Fruit fly (Drosophila melanogaster): ENCODE measurements around the gene Zmynd10.

The Zmynd10 gene

DNA sequence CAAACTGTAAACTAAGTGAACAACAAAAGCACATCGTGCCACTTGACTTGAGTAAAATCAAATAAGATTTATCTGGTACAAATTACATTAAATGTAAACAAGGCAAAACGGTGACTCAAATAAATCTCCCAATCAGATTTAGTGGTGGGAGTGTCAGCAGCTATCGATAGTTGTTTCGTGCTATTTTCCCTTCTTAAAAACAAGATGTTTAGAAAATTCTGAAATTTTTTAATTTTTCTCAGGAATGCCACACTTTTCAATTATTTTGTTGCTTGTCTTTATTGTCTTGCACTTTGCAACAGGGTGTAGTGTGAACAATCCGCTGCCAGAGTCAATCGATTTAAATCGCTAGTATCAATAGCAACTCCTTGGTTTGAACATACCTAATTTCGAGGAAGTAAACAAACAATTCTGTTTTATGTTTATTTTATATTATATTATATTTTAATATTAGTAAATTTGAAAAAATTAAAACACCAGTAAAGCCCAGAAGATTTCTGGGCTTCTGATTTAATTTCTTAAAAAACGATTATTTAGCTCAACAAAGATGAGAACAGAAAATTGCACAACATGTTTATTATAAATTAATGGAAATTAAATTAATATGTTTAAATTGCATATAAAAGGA, 10.9 kb downstream of the Zmynd10 start, which contains the start of gene MICAL-like (continued):
- no peak for TF ChIP-seq hkb (optimal IDR thresholded peaks at IDR 0.05)
- TF ChIP-seq hkb (GFP tag; IDR thresholded peaks at IDR 0.05) = peak; percentile 36; the same call in 1 of the 2 replicates
- TF ChIP-seq CG8388 (GFP tag; optimal IDR thresholded peaks at IDR 0.05) = no peak
- TF ChIP-seq lov (optimal IDR thresholded peaks at IDR 0.05) = no peak
- no peak for TF ChIP-seq lov (GFP tag; IDR thresholded peaks at IDR 0.05)
- no peak for TF ChIP-seq CG32772 (GFP tag; IDR thresholded peaks at IDR 0.05)
- no peak for TF ChIP-seq CG4328 (GFP tag; optimal IDR thresholded peaks at IDR 0.05)
- TF ChIP-seq ci (GFP tag; IDR thresholded peaks at IDR 0.05) = peak; percentile 56; the same call in 1 of the 3 replicates
- TF ChIP-seq gro (GFP tag; optimal IDR thresholded peaks at IDR 0.05) = peak; percentile 37
- no peak for TF ChIP-seq Gug (GFP tag; IDR thresholded peaks at IDR 0.05)
- no peak for TF ChIP-seq br (optimal IDR thresholded peaks at IDR 0.05)
- TF ChIP-seq tio (GFP tag; optimal IDR thresholded peaks at IDR 0.05) = no peak
- TF ChIP-seq ham (GFP tag; IDR thresholded peaks at IDR 0.05) = no peak
- no peak for TF ChIP-seq CG10565 (GFP tag; optimal IDR thresholded peaks at IDR 0.05)
- TF ChIP-seq Hr51 (GFP tag; optimal IDR thresholded peaks at IDR 0.05) = no peak
- TF ChIP-seq CG10147 (GFP tag; optimal IDR thresholded peaks at IDR 0.05) = no peak
- TF ChIP-seq CG12236 (GFP tag; optimal IDR thresholded peaks at IDR 0.05) = no peak
- peak; percentile 44 for TF ChIP-seq Ets65A (GFP tag)
- peak; percentile 6 for TF ChIP-seq CG9437 (GFP tag; optimal IDR thresholded peaks at IDR 0.05)
- TF ChIP-seq wor (GFP tag; IDR thresholded peaks at IDR 0.05) = no peak
- TF ChIP-seq CG17361 (GFP tag; IDR thresholded peaks at IDR 0.05) = no peak; the same call in 2 of the 3 replicates
- TF ChIP-seq Poxn (GFP tag; IDR thresholded peaks at IDR 0.05) = no peak
- TF ChIP-seq h (optimal IDR thresholded peaks at IDR 0.05) = no peak
- no peak for TF ChIP-seq CG34376 (GFP tag; optimal IDR thresholded peaks at IDR 0.05)
- TF ChIP-seq CG14441 (GFP tag; IDR thresholded peaks at IDR 0.05) = peak; percentile 36
- no peak for TF ChIP-seq Oaz (GFP tag; IDR thresholded peaks at IDR 0.05)
- TF ChIP-seq BEAF-32 (GFP tag; optimal IDR thresholded peaks at IDR 0.05) = peak; percentile 75
- TF ChIP-seq CG15601 (tag; optimal IDR thresholded peaks at IDR 0.05) = no peak
- TF ChIP-seq schlank (tag; optimal IDR thresholded peaks at IDR 0.05) = no peak
- no peak for TF ChIP-seq sima (GFP tag; optimal IDR thresholded peaks at IDR 0.05)
- TF ChIP-seq chn (GFP tag; optimal IDR thresholded peaks at IDR 0.05) = peak; percentile 5
- no peak for TF ChIP-seq CG5953 (GFP tag; IDR thresholded peaks at IDR 0.05)
- peak; percentile 54 for TF ChIP-seq mam (GFP tag; optimal IDR thresholded peaks at IDR 0.05)
- TF ChIP-seq dpn (GFP tag; optimal IDR thresholded peaks at IDR 0.05) = peak in 1 of 2 experiments; percentile 21
- no peak for TF ChIP-seq chm (GFP tag; IDR thresholded peaks at IDR 0.05)
- TF ChIP-seq Eip74EF (GFP tag; optimal IDR thresholded peaks at IDR 0.05) = no peak
- no peak for TF ChIP-seq Hmr (GFP tag; optimal IDR thresholded peaks at IDR 0.05)
- TF ChIP-seq CG17912 (GFP tag; optimal IDR thresholded peaks at IDR 0.05) = no peak
- TF ChIP-seq Atf-2 (GFP tag; optimal IDR thresholded peaks at IDR 0.05) = no peak
- TF ChIP-seq D19A (tag; optimal IDR thresholded peaks at IDR 0.05) = no peak
- TF ChIP-seq CG2202 (tag; optimal IDR thresholded peaks at IDR 0.05) = no peak
- no peak for TF ChIP-seq CG31224 (GFP tag; IDR thresholded peaks at IDR 0.05)
- TF ChIP-seq zen (tag; optimal IDR thresholded peaks at IDR 0.05) = peak; percentile 61
- TF ChIP-seq CG15073 (GFP tag; optimal IDR thresholded peaks at IDR 0.05) = peak; percentile 2
- peak; percentile 21 for TF ChIP-seq CG13624 (GFP tag; optimal IDR thresholded peaks at IDR 0.05)
- TF ChIP-seq B-H1 (GFP tag; IDR thresholded peaks at IDR 0.05) = no peak
- TF ChIP-seq Asciz (GFP tag; optimal IDR thresholded peaks at IDR 0.05) = no peak
- peak; percentile 94 for TF ChIP-seq Dll (GFP tag; IDR thresholded peaks at IDR 0.05; ENCODE audit: partially characterized antibody)
- TF ChIP-seq HLH4C (GFP tag; IDR thresholded peaks at IDR 0.05; ENCODE audit: partially characterized antibody) = peak; percentile 79
- TF ChIP-seq tna (GFP tag; IDR thresholded peaks at IDR 0.05; ENCODE audit: partially characterized antibody) = peak; percentile 72; the same call in 1 of the 2 replicates
- TF ChIP-seq abd-A (tag; optimal IDR thresholded peaks at IDR 0.05) = no peak
- no peak for TF ChIP-seq pum (GFP tag; optimal IDR thresholded peaks at IDR 0.05)
